Worm (Caenorhabditis elegans) whole organism, young adult: ENCODE measurements around the gene F54H5.5.

Source experiments
- B0336.3 ChIP-seq: fragments of 200-800 bp; sonication (Bioruptor generic); IDR thresholded peaks from 2 replicates; pipeline ENCODE4 v1.3.6; 2022; ENCODE audit warnings: missing genetic modification characterization, missing compliant biosample characterization
- F49E8.2 ChIP-seq: sonication (generic microtip); optimal IDR thresholded peaks from 3 replicates; lab custom pipeline; 2017; ENCODE audit warnings: missing genetic modification characterization, mild to moderate bottlenecking, missing compliant biosample characterization, antibody characterized with exemption, moderate library complexity; ENCODE audit not compliant: insufficient read depth
- aptf-2 ChIP-seq: fragments of 200-800 bp; sonication (Bioruptor generic); conservative IDR thresholded peaks from 2 replicates; pipeline ENCODE4 v1.3.6; 2022; ENCODE audit warnings: missing genetic modification reagents, missing genetic modification characterization, missing compliant biosample characterization
- cebp-2 ChIP-seq: fragments of 200-800 bp; sonication (Bioruptor generic); IDR thresholded peaks from 2 replicates; pipeline ENCODE4 v1.3.6; 2022; ENCODE audit warnings: missing genetic modification characterization, missing compliant biosample characterization
- egl-18 ChIP-seq: fragments of 200-800 bp; sonication (Bioruptor generic); IDR thresholded peaks from 2 replicates; pipeline ENCODE4 v1.3.6; 2022; ENCODE audit warnings: missing genetic modification reagents, missing genetic modification characterization, missing compliant biosample characterization
- ets-4 ChIP-seq: fragments of 200-800 bp; sonication (Bioruptor generic); optimal IDR thresholded peaks from 2 replicates; lab custom pipeline; 2018; ENCODE audit warnings: mild to moderate bottlenecking, missing genetic modification characterization, missing compliant biosample characterization
- hmg-20 ChIP-seq: fragments of 200-800 bp; sonication (Bioruptor generic); IDR thresholded peaks from 2 replicates; pipeline ENCODE4 v1.3.6; 2022; ENCODE audit warnings: missing genetic modification reagents, missing genetic modification characterization, missing compliant biosample characterization
- madf-3 ChIP-seq: fragments of 200-800 bp; sonication (Bioruptor generic); IDR thresholded peaks from 2 replicates; pipeline ENCODE4 v1.3.6; 2022; ENCODE audit warnings: missing genetic modification reagents, missing genetic modification characterization, missing compliant biosample characterization
- madf-6 ChIP-seq: fragments of 200-800 bp; sonication (Bioruptor generic); IDR thresholded peaks from 2 replicates; pipeline ENCODE4 v1.3.6; 2022; ENCODE audit warnings: missing genetic modification reagents, missing genetic modification characterization, missing compliant biosample characterization
- nfya-1 ChIP-seq: sonication (generic microtip); optimal IDR thresholded peaks from 2 replicates; lab custom pipeline; 2017; ENCODE audit warnings: antibody characterized with exemption, missing compliant biosample characterization, missing genetic modification characterization, borderline replicate concordance; ENCODE audit not compliant: insufficient read depth
- rec-8 ChIP-seq, 2 experiments: sonication (generic microtip); optimal IDR thresholded peaks; 2 replicates each; lab custom pipeline; 2016; ENCODE audit warnings: mild to moderate bottlenecking in 2 of 2, missing genetic modification characterization in 2 of 2, missing genetic modification reagents in 2 of 2, missing genotype in 2 of 2, missing biosample characterization in 1 of 2, missing compliant biosample characterization in 1 of 2, moderate library complexity in 1 of 2
- rpc-1 ChIP-seq, 2 experiments: fragments of 150-350 bp in 1 of 2; sonication (generic microtip) in 1 of 2; optimal IDR thresholded peaks; 2 replicates each; lab custom pipeline; 2014 to 2018; ENCODE audit warnings: missing biosample characterization in 1 of 2, missing genetic modification characterization in 1 of 2, missing genetic modification reagents in 1 of 2, missing genotype in 1 of 2
- ztf-22 ChIP-seq: fragments of 200-800 bp; sonication (Bioruptor generic); optimal IDR thresholded peaks from 2 replicates; lab custom pipeline; 2018; ENCODE audit warnings: mild to moderate bottlenecking, missing genetic modification characterization, moderate library complexity, missing compliant biosample characterization
- ztf-25 ChIP-seq: fragments of 200-800 bp; sonication (Bioruptor generic); IDR thresholded peaks from 2 replicates; pipeline ENCODE4 v1.3.6; 2022; ENCODE audit warnings: missing genetic modification reagents, missing genetic modification characterization, missing compliant biosample characterization

ce11 chrII:6616770-6617169 lies 10.3 kb downstream of the F54H5.5 start, which contains the start of gene klf-3:
- TF ChIP-seq aptf-2: no peak
- TF ChIP-seq rec-8 (tag; optimal IDR thresholded peaks at IDR 0.05; lab: Kevin White, UChicago): no peak
- no peak for TF ChIP-seq madf-6
- no peak for TF ChIP-seq nfya-1 (tag; lab: Kevin White, UChicago)
- TF ChIP-seq F49E8.2 (tag; lab: Kevin White, UChicago): no peak
- TF ChIP-seq madf-3 (GFP tag; lab: Robert Waterston, UW): no peak
- TF ChIP-seq cebp-2 (GFP tag; lab: Robert Waterston, UW): no peak
- TF ChIP-seq ztf-25 (GFP tag; lab: Robert Waterston, UW): no peak
- TF ChIP-seq ztf-22 (GFP tag; lab: Kevin White, UChicago): no peak
- TF ChIP-seq rpc-1 (optimal IDR thresholded peaks at IDR 0.05; lab: Kevin White, UChicago): no peak
- no peak for TF ChIP-seq rpc-1 (tag; optimal IDR thresholded peaks at IDR 0.05; lab: Kevin White, UChicago)
- no peak for TF ChIP-seq egl-18 (GFP tag; lab: Robert Waterston, UW)
- TF ChIP-seq B0336.3 (GFP tag; lab: Robert Waterston, UW): no peak
- no peak for TF ChIP-seq hmg-20 (GFP tag; lab: Robert Waterston, UW)
- TF ChIP-seq ets-4: no peak
